Worm (Caenorhabditis elegans) whole organism, young adult: Measurements from ENCODE around the gene dhhc-1.
A peak's percentile ranks its signal among the peaks of the same experiment; 100 is the strongest.

Experiments
- C17E4.6 ChIP-seq: fragments of 200-800 bp; sonication (Bioruptor generic); IDR thresholded peaks from 2 replicates; pipeline ENCODE4 v1.3.6; 2022; ENCODE audit warnings: missing genetic modification reagents, missing genetic modification characterization, missing compliant biosample characterization
- D2030.7 ChIP-seq: fragments of 200-800 bp; sonication (Bioruptor generic); IDR thresholded peaks from 2 replicates; pipeline ENCODE4 v1.3.6; 2022; ENCODE audit warnings: missing genetic modification reagents, missing genetic modification characterization, missing compliant biosample characterization
- F10E7.11 ChIP-seq: sonication (generic microtip); optimal IDR thresholded peaks from 2 replicates; lab custom pipeline; 2017; ENCODE audit warnings: mild to moderate bottlenecking, missing genetic modification characterization, moderate library complexity, missing compliant biosample characterization
- F22D6.2 ChIP-seq: sonication (generic microtip); optimal IDR thresholded peaks from 2 replicates; lab custom pipeline; 2016; ENCODE audit warnings: mild to moderate bottlenecking, missing genetic modification characterization, missing compliant biosample characterization
- T07F8.4 ChIP-seq: sonication (generic microtip); optimal IDR thresholded peaks from 2 replicates; lab custom pipeline; 2016; ENCODE audit warnings: mild to moderate bottlenecking, missing genetic modification characterization, moderate library complexity, missing compliant biosample characterization
- Y53F4B.3 ChIP-seq: fragments of 200-800 bp; sonication (Bioruptor generic); IDR thresholded peaks from 2 replicates; pipeline ENCODE4 v1.3.6; 2022; ENCODE audit warnings: missing genetic modification reagents, missing genetic modification characterization, missing compliant biosample characterization
- Y56A3A.18 ChIP-seq: fragments of 200-800 bp; sonication (Bioruptor generic); IDR thresholded peaks from 2 replicates; pipeline ENCODE4 v1.3.6; 2022; ENCODE audit warnings: missing genetic modification reagents, missing genetic modification characterization, missing compliant biosample characterization
- Y95B8A.8 ChIP-seq: fragments of 200-800 bp; sonication (Bioruptor generic); IDR thresholded peaks from 2 replicates; pipeline ENCODE4 v1.3.6; 2022; ENCODE audit warnings: missing genetic modification reagents, missing genetic modification characterization, missing compliant biosample characterization
- akir-1 ChIP-seq: fragments of 200-800 bp; sonication (Bioruptor generic); optimal IDR thresholded peaks from 2 replicates; lab custom pipeline; 2018; ENCODE audit warnings: mild to moderate bottlenecking, missing genetic modification characterization, moderate library complexity, missing compliant biosample characterization
- ama-1 ChIP-seq, 3 experiments: fragments of 150-350 bp in 1 of 3; sonication (generic microtip) in 2 of 3; optimal IDR thresholded peaks; 2 replicates each; lab custom pipeline; 2014 to 2018; ENCODE audit warnings: missing biosample characterization in 2 of 3, missing genetic modification characterization in 2 of 3, missing genetic modification reagents in 2 of 3
- aptf-2 ChIP-seq: fragments of 200-800 bp; sonication (Bioruptor generic); conservative IDR thresholded peaks from 2 replicates; pipeline ENCODE4 v1.3.6; 2022; ENCODE audit warnings: missing genetic modification reagents, missing genetic modification characterization, missing compliant biosample characterization
- aptf-3 ChIP-seq: fragments of 200-800 bp; sonication (Bioruptor generic); IDR thresholded peaks from 2 replicates; pipeline ENCODE4 v1.3.6; 2022; ENCODE audit warnings: missing genetic modification characterization, missing compliant biosample characterization
- atf-7 ChIP-seq: sonication (generic microtip); optimal IDR thresholded peaks from 2 replicates; lab custom pipeline; 2017; ENCODE audit warnings: mild to moderate bottlenecking, missing genetic modification characterization, missing compliant biosample characterization
- athp-1 ChIP-seq: sonication (generic microtip); optimal IDR thresholded peaks from 2 replicates; lab custom pipeline; 2017; ENCODE audit warnings: mild to moderate bottlenecking, missing genetic modification characterization, missing compliant biosample characterization
- dox-1 ChIP-seq: fragments of 200-800 bp; sonication (Bioruptor generic); IDR thresholded peaks from 2 replicates; pipeline ENCODE4 v1.3.6; 2022; ENCODE audit warnings: missing genetic modification reagents, missing genetic modification characterization, missing compliant biosample characterization
- efl-1 ChIP-seq: fragments of 150-350 bp; optimal IDR thresholded peaks from 2 replicates; lab custom pipeline; 2014; ENCODE audit warnings: missing biosample characterization, missing genetic modification reagents, missing genetic modification characterization
- gei-17 ChIP-seq: fragments of 200-800 bp; sonication (Bioruptor generic); optimal IDR thresholded peaks from 2 replicates; lab custom pipeline; 2018; ENCODE audit warnings: mild to moderate bottlenecking, missing genetic modification characterization, missing compliant biosample characterization
- hlh-12 ChIP-seq: sonication (generic microtip); optimal IDR thresholded peaks from 2 replicates; lab custom pipeline; 2016; ENCODE audit warnings: missing genetic modification characterization, missing compliant biosample characterization
- hmg-1.2 ChIP-seq: fragments of 200-800 bp; sonication (Bioruptor generic); IDR thresholded peaks from 2 replicates; pipeline ENCODE4 v1.3.6; 2022; ENCODE audit warnings: missing genetic modification reagents, missing genetic modification characterization, missing compliant biosample characterization
- lag-1 ChIP-seq: fragments of 200-800 bp; sonication (Bioruptor generic); IDR thresholded peaks from 2 replicates; pipeline ENCODE4 v1.3.6; 2022; ENCODE audit warnings: missing genetic modification reagents, missing genetic modification characterization, missing compliant biosample characterization
- madf-10 ChIP-seq: sonication (generic microtip); optimal IDR thresholded peaks from 2 replicates; lab custom pipeline; 2016; ENCODE audit warnings: mild to moderate bottlenecking, missing genetic modification characterization, missing compliant biosample characterization
- madf-6 ChIP-seq: fragments of 200-800 bp; sonication (Bioruptor generic); IDR thresholded peaks from 2 replicates; pipeline ENCODE4 v1.3.6; 2022; ENCODE audit warnings: missing genetic modification reagents, missing genetic modification characterization, missing compliant biosample characterization
- mel-28 ChIP-seq: sonication (generic microtip); optimal IDR thresholded peaks from 2 replicates; lab custom pipeline; 2016; ENCODE audit warnings: borderline replicate concordance, mild to moderate bottlenecking, missing genetic modification characterization, missing compliant biosample characterization
- mes-4 ChIP-seq: sonication (generic microtip); optimal IDR thresholded peaks from 2 replicates; lab custom pipeline; 2016; ENCODE audit warnings: missing genotype, missing genetic modification characterization, missing compliant biosample characterization
- nfya-1 ChIP-seq: sonication (generic microtip); optimal IDR thresholded peaks from 2 replicates; lab custom pipeline; 2017; ENCODE audit warnings: antibody characterized with exemption, missing compliant biosample characterization, missing genetic modification characterization, borderline replicate concordance; ENCODE audit not compliant: insufficient read depth
- nfya-2 ChIP-seq: fragments of 200-800 bp; sonication (Bioruptor generic); IDR thresholded peaks from 2 replicates; pipeline ENCODE4 v1.3.6; 2022; ENCODE audit warnings: missing genetic modification reagents, missing genetic modification characterization, missing compliant biosample characterization
- nfyb-1 ChIP-seq: fragments of 200-800 bp; sonication (Bioruptor generic); IDR thresholded peaks from 2 replicates; pipeline ENCODE4 v1.3.6; 2022; ENCODE audit warnings: missing genetic modification reagents, missing genetic modification characterization, missing compliant biosample characterization
- nhr-80 ChIP-seq: sonication (generic microtip); optimal IDR thresholded peaks from 2 replicates; lab custom pipeline; 2016; ENCODE audit warnings: missing genetic modification characterization, missing compliant biosample characterization
- pbrm-1 ChIP-seq: fragments of 200-800 bp; sonication (Bioruptor generic); IDR thresholded peaks from 2 replicates; pipeline ENCODE4 v1.3.6; 2022; ENCODE audit warnings: missing genetic modification reagents, missing genetic modification characterization, missing compliant biosample characterization
- rcor-1 ChIP-seq: fragments of 200-800 bp; sonication (Bioruptor generic); IDR thresholded peaks from 2 replicates; pipeline ENCODE4 v1.3.6; 2022; ENCODE audit warnings: missing genetic modification reagents, missing genetic modification characterization, missing compliant biosample characterization
- snpc-1.1 ChIP-seq: sonication (generic microtip); optimal IDR thresholded peaks from 2 replicates; lab custom pipeline; 2017; ENCODE audit warnings: missing genetic modification characterization, mild to moderate bottlenecking, missing compliant biosample characterization, antibody characterized with exemption, moderate library complexity, missing genotype, missing genetic modification reagents; ENCODE audit not compliant: insufficient read depth
- snpc-1.3 ChIP-seq: sonication (generic microtip); optimal IDR thresholded peaks from 2 replicates; lab custom pipeline; 2017; ENCODE audit warnings: missing genetic modification characterization, mild to moderate bottlenecking, missing compliant biosample characterization, antibody characterized with exemption, moderate library complexity, missing genotype, missing genetic modification reagents; ENCODE audit not compliant: insufficient read depth
- snpc-4 ChIP-seq, 5 experiments: fragments of 150-350 bp in 1 of 5; sonication (generic microtip) in 4 of 5; optimal IDR thresholded peaks; 2 replicates each; lab custom pipeline; 2014 to 2018; ENCODE audit warnings: missing genetic modification characterization in 5 of 5, missing biosample characterization in 3 of 5, antibody characterized with exemption in 2 of 5, mild to moderate bottlenecking in 2 of 5, missing compliant biosample characterization in 2 of 5, missing genotype in 2 of 5, moderate library complexity in 2 of 5, missing genetic modification reagents in 1 of 5
- zim-3 ChIP-seq: sonication (generic microtip); optimal IDR thresholded peaks from 2 replicates; lab custom pipeline; 2017; ENCODE audit warnings: mild to moderate bottlenecking, missing genetic modification characterization, moderate library complexity, missing compliant biosample characterization
- ztf-22 ChIP-seq: fragments of 200-800 bp; sonication (Bioruptor generic); optimal IDR thresholded peaks from 2 replicates; lab custom pipeline; 2018; ENCODE audit warnings: mild to moderate bottlenecking, missing genetic modification characterization, moderate library complexity, missing compliant biosample characterization
- ztf-26 ChIP-seq: sonication (generic microtip); optimal IDR thresholded peaks from 2 replicates; lab custom pipeline; 2017; ENCODE audit warnings: missing genetic modification characterization, missing compliant biosample characterization

Gene dhhc-1

DNA sequence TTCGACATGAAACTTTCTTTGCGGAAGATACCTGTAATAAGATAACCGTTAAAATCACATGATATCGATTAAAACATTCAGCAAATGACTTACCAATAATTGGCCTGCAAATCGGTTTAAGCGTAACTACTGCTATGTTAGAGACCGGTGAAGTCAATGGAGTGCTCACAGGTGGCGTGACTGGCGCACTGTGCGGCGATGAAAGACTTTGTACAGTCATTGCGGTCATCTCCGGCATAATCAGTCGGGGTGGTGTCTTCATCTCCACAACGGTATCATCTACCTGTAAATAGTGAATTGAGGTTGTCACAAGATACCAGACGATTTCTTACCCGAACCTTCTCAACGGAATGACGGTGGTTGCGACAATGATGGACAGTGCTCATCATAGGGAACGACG is 23.3 kb downstream of the dhhc-1 start:
- 0 out of 2 replicates have a peak, but pooled peaks have one; percentile 28 for TF ChIP-seq Y56A3A.18 (GFP tag; lab: Robert Waterston, UW)
- no peak for TF ChIP-seq F10E7.11
- no peak for TF ChIP-seq D2030.7 (GFP tag; lab: Robert Waterston, UW)
- TF ChIP-seq rcor-1 (GFP tag; lab: Robert Waterston, UW), result no peak
- TF ChIP-seq aptf-3 (GFP tag; lab: Robert Waterston, UW), result no peak
- TF ChIP-seq hlh-12 (tag; lab: Kevin White, UChicago), result no peak
- TF ChIP-seq hmg-1.2 (GFP tag; lab: Robert Waterston, UW), result no peak
- TF ChIP-seq ama-1 (optimal IDR thresholded peaks at IDR 0.05; lab: Kevin White, UChicago), result peak; percentile 13
- TF ChIP-seq ama-1 (GFP tag; optimal IDR thresholded peaks at IDR 0.05; lab: Kevin White, UChicago), result no peak
- 0 out of 2 replicates have a peak, but pooled peaks have one; percentile 6 for TF ChIP-seq madf-6 (GFP tag; lab: Robert Waterston, UW)

DNA sequence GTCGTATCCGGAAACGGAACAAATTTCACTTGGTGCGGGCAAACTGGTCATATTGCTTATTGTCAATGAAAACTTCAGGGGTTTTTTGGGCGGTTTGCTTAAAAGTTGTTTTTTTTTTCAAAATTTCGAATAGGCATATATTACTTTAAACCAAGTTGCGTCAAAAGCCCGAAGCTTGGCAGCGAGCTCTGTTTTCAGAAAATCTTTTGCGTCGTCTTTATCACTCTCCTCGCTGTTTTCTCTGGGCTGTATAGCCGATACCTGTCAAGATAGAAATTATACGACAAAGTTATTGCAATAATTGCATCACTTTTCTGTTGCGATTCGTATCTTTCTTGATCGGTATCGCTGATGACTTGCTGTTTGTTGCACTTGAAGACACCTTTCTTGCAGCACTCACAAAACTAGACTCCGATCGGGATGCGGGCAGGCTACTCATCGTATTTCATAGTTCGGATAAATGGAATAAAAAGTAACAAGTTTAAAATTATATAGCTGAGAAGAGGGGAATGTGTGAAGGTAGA is 24.1 kb downstream of the dhhc-1 start, which contains the start of the genes H40L08.3 and H40L08.9:
Gene H40L08.3 (minus strand): TSS at position 51 of the 524 bp plus-strand sequence.
Gene H40L08.9 (minus strand): TSS at position 439 of the 524 bp plus-strand sequence.
- TF ChIP-seq C17E4.6 (GFP tag; lab: Robert Waterston, UW), result 0 out of 2 replicates have a peak, but pooled peaks have one; percentile 3
- TF ChIP-seq madf-10 (tag; lab: Kevin White, UChicago), result no peak
- TF ChIP-seq dox-1 (GFP tag; lab: Robert Waterston, UW), result peak; percentile 42
- peak; percentile 52 for TF ChIP-seq nfyb-1 (GFP tag; lab: Robert Waterston, UW)
- no peak for TF ChIP-seq Y53F4B.3
- TF ChIP-seq atf-7 (tag; lab: Kevin White, UChicago), result peak; percentile 6
- TF ChIP-seq lag-1 (GFP tag; lab: Robert Waterston, UW), result no peak
- peak; percentile 6 for TF ChIP-seq mel-28 (tag; lab: Kevin White, UChicago)
- no peak for TF ChIP-seq mes-4 (tag; lab: Kevin White, UChicago)
- no peak for TF ChIP-seq aptf-2
- no peak for TF ChIP-seq nfya-1 (tag; lab: Kevin White, UChicago)
- TF ChIP-seq zim-3 (tag; lab: Kevin White, UChicago), result peak; percentile 42
- TF ChIP-seq F22D6.2 (tag; lab: Kevin White, UChicago), result no peak
- TF ChIP-seq ztf-22 (GFP tag; lab: Kevin White, UChicago), result peak; percentile 22
- TF ChIP-seq gei-17, result peak; percentile 22
- TF ChIP-seq nhr-80 (tag; lab: Kevin White, UChicago), result no peak
- TF ChIP-seq pbrm-1 (GFP tag; lab: Robert Waterston, UW), result no peak
- peak; percentile 92 for TF ChIP-seq ama-1 (optimal IDR thresholded peaks at IDR 0.05; lab: Kevin White, UChicago)
- no peak for TF ChIP-seq ama-1 (GFP tag; optimal IDR thresholded peaks at IDR 0.05; lab: Kevin White, UChicago)
- TF ChIP-seq nfya-2, result 0 out of 2 replicates have a peak, but pooled peaks have one; percentile 51
- no peak for TF ChIP-seq T07F8.4 (tag; lab: Kevin White, UChicago)
- no peak for TF ChIP-seq athp-1
- no peak for TF ChIP-seq efl-1 (GFP tag; lab: Kevin White, UChicago)
- no peak for TF ChIP-seq akir-1
- TF ChIP-seq ztf-26 (tag; lab: Kevin White, UChicago), result peak; percentile 77

DNA sequence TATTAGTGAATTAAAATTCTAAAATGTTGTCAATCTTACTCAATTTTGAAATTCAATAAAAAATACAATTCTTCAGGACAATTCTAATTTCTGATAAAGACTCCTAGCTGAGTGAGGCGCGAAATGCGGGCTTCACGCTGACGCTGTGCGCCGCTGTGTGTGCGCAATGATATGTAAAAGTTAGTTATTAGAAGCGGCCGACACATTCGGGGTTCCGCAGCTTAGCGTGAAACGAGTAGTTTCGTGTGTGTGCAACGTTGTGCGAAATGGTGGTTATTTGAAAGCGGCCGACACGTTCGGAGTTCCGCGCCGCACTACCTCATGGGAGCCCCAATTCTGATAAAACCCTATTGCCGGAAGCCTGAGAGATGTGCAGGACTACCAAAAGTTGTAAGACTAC is 25.0 kb downstream of the dhhc-1 start:
- TF ChIP-seq mes-4 (tag; lab: Kevin White, UChicago) (no peak), snpc-1.3 (tag; lab: Kevin White, UChicago) (no peak), snpc-1.1 (peak; percentile 30), Y95B8A.8 (GFP tag; lab: Robert Waterston, UW) (0 out of 2 replicates have a peak, but pooled peaks have one; percentile 7), snpc-4 (GFP tag; optimal IDR thresholded peaks at IDR 0.05; lab: Kevin White, UChicago) (no peak), snpc-4 (tag; optimal IDR thresholded peaks at IDR 0.05; lab: Kevin White, UChicago) (peak in 2 of 4 experiments; percentile 51 to 80)
- TF ChIP-seq, all 124 proteins: peak for 3
